Worm (Caenorhabditis elegans): ENCODE data around the gene ZK822.10.

Gene ZK822.10

ce11 chrIV:11938554-11938953 lies 21.6 kb downstream of the ZK822.10 start:
- TF ChIP-seq fkh-6 (tag; optimal IDR thresholded peaks at IDR 0.05) (no peak), fkh-10 (GFP tag; optimal IDR thresholded peaks at IDR 0.05) (no peak), ceh-18 (tag; optimal IDR thresholded peaks at IDR 0.05) (no peak), ets-4 (tag; optimal IDR thresholded peaks at IDR 0.05) (no peak), npax-4 (tag; optimal IDR thresholded peaks at IDR 0.05) (no peak), ceh-30 (tag; optimal IDR thresholded peaks at IDR 0.05) (no peak), ama-1 (optimal IDR thresholded peaks at IDR 0.05) (no peak), C38D4.7 (GFP tag; optimal IDR thresholded peaks at IDR 0.05) (no peak), hlh-13 (GFP tag; optimal IDR thresholded peaks at IDR 0.05) (no peak), nfya-1 (tag; optimal IDR thresholded peaks at IDR 0.05) (no peak)

DNA sequence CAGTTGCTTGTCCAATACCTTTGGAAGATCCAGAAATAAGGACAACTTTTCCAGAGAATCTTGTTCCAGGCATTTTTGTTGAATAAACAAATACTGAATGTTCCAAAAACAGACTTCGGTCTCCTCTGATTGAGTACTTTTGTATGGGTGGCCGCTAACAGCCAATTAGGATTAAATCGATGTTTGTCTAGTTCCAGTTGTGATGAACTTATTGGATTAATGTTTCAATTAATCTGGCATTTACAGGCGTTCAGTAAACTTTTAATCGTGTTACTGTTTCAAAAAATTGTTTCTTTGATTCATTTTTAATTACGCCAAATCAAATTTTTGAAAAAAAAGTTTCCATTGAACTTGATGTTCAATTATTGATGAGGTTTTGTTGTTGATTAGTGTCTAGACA lies 25.4 kb downstream of the ZK822.10 start, which contains the start of gene ZK829.1:
Gene ZK829.1 (minus strand): TSS at position 101 of the 400 bp plus-strand sequence.
- TF ChIP-seq che-1 (tag; optimal IDR thresholded peaks at IDR 0.05) (no peak), rnt-1 (tag; optimal IDR thresholded peaks at IDR 0.05) (no peak), C38D4.7 (GFP tag; optimal IDR thresholded peaks at IDR 0.05) (no peak), ceh-24 (tag; optimal IDR thresholded peaks at IDR 0.05) (no peak)

ce11 chrIV:11945621-11946020 lies 28.7 kb downstream of the ZK822.10 start, which contains the start of gene ZK829.3:
ZK829.3 (minus strand) TSS chrIV:11945721.
- no peak for TF ChIP-seq ceh-45 (GFP tag; IDR thresholded peaks at IDR 0.05)
- no peak for TF ChIP-seq nfya-1 (tag; optimal IDR thresholded peaks at IDR 0.05)
- TF ChIP-seq unc-42 (tag; optimal IDR thresholded peaks at IDR 0.05) = no peak
- no peak for TF ChIP-seq pha-4 (tag; optimal IDR thresholded peaks at IDR 0.05)
- no peak for TF ChIP-seq sox-4 (tag; optimal IDR thresholded peaks at IDR 0.05)
- no peak for TF ChIP-seq nhr-232 (tag; optimal IDR thresholded peaks at IDR 0.05)
- TF ChIP-seq ceh-24 (tag; optimal IDR thresholded peaks at IDR 0.05) = no peak
- TF ChIP-seq ahr-1 (tag; optimal IDR thresholded peaks at IDR 0.05) = no peak
- no peak for TF ChIP-seq Y22D7AL.16 (tag; optimal IDR thresholded peaks at IDR 0.05)
- no peak for TF ChIP-seq madf-2 (tag; optimal IDR thresholded peaks at IDR 0.05)
- no peak for TF ChIP-seq sox-2 (GFP tag; IDR thresholded peaks at IDR 0.05)
- no peak for TF ChIP-seq pax-1 (tag; optimal IDR thresholded peaks at IDR 0.05)
- no peak for TF ChIP-seq pag-3 (tag; optimal IDR thresholded peaks at IDR 0.05; ENCODE audit: borderline replicate concordance)
- TF ChIP-seq dve-1 (tag; optimal IDR thresholded peaks at IDR 0.05) = no peak
- no peak for TF ChIP-seq unc-3 (GFP tag; conservative IDR thresholded peaks at IDR 0.05)
- TF ChIP-seq unc-3 (tag; optimal IDR thresholded peaks at IDR 0.05) = no peak

ce11 chrIV:11949717-11950116 lies 32.8 kb downstream of the ZK822.10 start, which contains the start of gene hdl-1:
hdl-1 (minus strand) TSS chrIV:11949817.
- no peak for TF ChIP-seq K02D7.2 (tag; optimal IDR thresholded peaks at IDR 0.05)
- no peak for TF ChIP-seq ref-2 (tag; optimal IDR thresholded peaks at IDR 0.05)
- TF ChIP-seq pros-1 (tag; optimal IDR thresholded peaks at IDR 0.05) = no peak
- no peak for TF ChIP-seq ama-1 (optimal IDR thresholded peaks at IDR 0.05)
- no peak for TF ChIP-seq ahr-1 (tag; optimal IDR thresholded peaks at IDR 0.05)

- TF ChIP-seq ets-4 (tag; optimal IDR thresholded peaks at IDR 0.05) (no peak), ceh-22 (tag; optimal IDR thresholded peaks at IDR 0.05) (no peak), K02D7.2 (tag; optimal IDR thresholded peaks at IDR 0.05) (no peak), ceh-19 (GFP tag; optimal IDR thresholded peaks at IDR 0.05) (no peak), hlh-13 (GFP tag; optimal IDR thresholded peaks at IDR 0.05) (no peak), F13H6.1 (tag; optimal IDR thresholded peaks at IDR 0.05) (no peak), ceh-6 (GFP tag; optimal IDR thresholded peaks at IDR 0.05) (no peak), fkh-6 (tag; optimal IDR thresholded peaks at IDR 0.05) (no peak), nhr-11 (tag; optimal IDR thresholded peaks at IDR 0.05) (no peak), C08G9.2 (tag; optimal IDR thresholded peaks at IDR 0.05) (no peak), sox-4 (tag; optimal IDR thresholded peaks at IDR 0.05) (no peak), C38D4.7 (GFP tag; optimal IDR thresholded peaks at IDR 0.05) (no peak), hlh-30 (tag; optimal IDR thresholded peaks at IDR 0.05; ENCODE audit: insufficient read depth) (no peak)
Measured at ce11 chrIV:11950270-11950669, 33.3 kb downstream of the ZK822.10 start, which contains the start of gene tbx-36. tbx-36 (plus strand) TSS chrIV:11950570.
